Fruit fly (Drosophila melanogaster) whole organism, embryonic: Measurements from ENCODE around the gene pigs.
A peak's percentile ranks its signal among the peaks of the same experiment; 100 is the strongest.

Experiments used
- ATbp ChIP-seq: fragments of 200-800 bp; sonication (Bioruptor generic); optimal IDR thresholded peaks from 2 replicates; lab custom pipeline; 2017; ENCODE audit warnings: missing biosample characterization, mild to moderate bottlenecking, missing genetic modification characterization, missing genetic modification reagents
- Adf1 ChIP-seq: fragments of 200-800 bp; sonication (Bioruptor generic); IDR thresholded peaks from 2 replicates; pipeline ENCODE4 v1.3.6; 2022; ENCODE audit warnings: missing biosample characterization, missing genetic modification characterization
- Asciz ChIP-seq: fragments of 200-800 bp; sonication (Bioruptor generic); optimal IDR thresholded peaks from 2 replicates; lab custom pipeline; 2017; ENCODE audit warnings: missing biosample characterization, mild to moderate bottlenecking, missing genetic modification characterization, missing genetic modification reagents
- B-H1 ChIP-seq: fragments of 200-800 bp; sonication (Bioruptor generic); IDR thresholded peaks from 3 replicates; pipeline ENCODE4 v1.3.6; 2022; ENCODE audit warnings: missing biosample characterization, missing genetic modification characterization
- C15 ChIP-seq: fragments of 200-800 bp; sonication (Bioruptor generic); IDR thresholded peaks from 3 replicates; pipeline ENCODE4 v1.3.6; 2022; ENCODE audit warnings: missing biosample characterization, missing genetic modification characterization
- CG1024 ChIP-seq: fragments of 200-800 bp; sonication (Bioruptor generic); IDR thresholded peaks from 2 replicates; pipeline ENCODE4 v1.3.6; 2022; ENCODE audit warnings: missing biosample characterization, missing genetic modification characterization
- CG12071 ChIP-seq: fragments of 200-800 bp; sonication (Bioruptor generic); optimal IDR thresholded peaks from 3 replicates; lab custom pipeline; 2018; ENCODE audit warnings: missing biosample characterization, mild to moderate bottlenecking, missing genetic modification characterization
- CG15514 ChIP-seq: fragments of 200-800 bp; sonication (Bioruptor generic); optimal IDR thresholded peaks from 3 replicates; lab custom pipeline; 2017; ENCODE audit warnings: missing biosample characterization, missing genetic modification characterization, mild to moderate bottlenecking, moderate library complexity, missing genetic modification reagents
- CG16779 ChIP-seq: fragments of 200-800 bp; sonication (Bioruptor generic); IDR thresholded peaks from 2 replicates; pipeline ENCODE4 v1.3.6; 2022; ENCODE audit warnings: missing biosample characterization, missing genetic modification characterization
- CG16813 ChIP-seq: fragments of 200-800 bp; sonication (Bioruptor generic); IDR thresholded peaks from 3 replicates; pipeline ENCODE4 v1.3.6; 2022; ENCODE audit warnings: missing biosample characterization, missing genetic modification characterization; ENCODE audit not compliant: partially characterized antibody
- CG17385 ChIP-seq: fragments of 200-800 bp; sonication (Bioruptor generic); optimal IDR thresholded peaks from 3 replicates; lab custom pipeline; 2018; ENCODE audit warnings: missing biosample characterization, mild to moderate bottlenecking, missing genetic modification characterization
- CG18262 ChIP-seq: fragments of 200-800 bp; optimal IDR thresholded peaks from 3 replicates; lab custom pipeline; 2019; ENCODE audit warnings: missing biosample characterization, mild to moderate bottlenecking, missing genetic modification characterization, moderate library complexity
- CG31365 ChIP-seq: fragments of 200-800 bp; sonication (Bioruptor generic); optimal IDR thresholded peaks from 2 replicates; lab custom pipeline; 2018; ENCODE audit warnings: missing biosample characterization, mild to moderate bottlenecking, missing genetic modification characterization
- CG32772 ChIP-seq: fragments of 200-800 bp; sonication (Bioruptor generic); IDR thresholded peaks from 2 replicates; pipeline ENCODE4 v1.3.6; 2022; ENCODE audit warnings: missing biosample characterization, missing genetic modification characterization
- CG3281 ChIP-seq: fragments of 200-800 bp; sonication (Bioruptor generic); optimal IDR thresholded peaks from 3 replicates; lab custom pipeline; 2017; ENCODE audit warnings: missing biosample characterization, mild to moderate bottlenecking, missing genetic modification characterization
- CG3407 ChIP-seq: fragments of 200-800 bp; sonication (Bioruptor generic); optimal IDR thresholded peaks from 2 replicates; lab custom pipeline; 2018; ENCODE audit warnings: missing biosample characterization, mild to moderate bottlenecking, missing genetic modification characterization
- CG4282 ChIP-seq: fragments of 200-800 bp; sonication (Bioruptor generic); optimal IDR thresholded peaks from 2 replicates; lab custom pipeline; 2016; ENCODE audit warnings: missing biosample characterization, missing genetic modification characterization
- CG5953 ChIP-seq: fragments of 200-800 bp; sonication (Bioruptor generic); IDR thresholded peaks from 2 replicates; pipeline ENCODE4 v1.3.6; 2022; ENCODE audit warnings: missing biosample characterization, missing genetic modification characterization
- CG6272 ChIP-seq: fragments of 200-800 bp; sonication (Bioruptor generic); IDR thresholded peaks from 2 replicates; pipeline ENCODE4 v1.3.6; 2022; ENCODE audit warnings: missing biosample characterization, missing genetic modification characterization
- CG6683 ChIP-seq: fragments of 200-800 bp; sonication (Bioruptor generic); optimal IDR thresholded peaks from 2 replicates; lab custom pipeline; 2017; ENCODE audit warnings: missing biosample characterization, mild to moderate bottlenecking, missing genetic modification characterization, missing genetic modification reagents
- CG6813 ChIP-seq: fragments of 200-800 bp; sonication (Bioruptor generic); optimal IDR thresholded peaks from 2 replicates; lab custom pipeline; 2017; ENCODE audit warnings: missing biosample characterization, missing genetic modification characterization, mild to moderate bottlenecking, moderate library complexity, missing genetic modification reagents
- CG8290 ChIP-seq, 3 experiments: fragments of 200-800 bp; sonication (Bioruptor generic); optimal IDR thresholded peaks; 2 replicates each; lab custom pipeline; 2016 to 2019; ENCODE audit warnings: missing biosample characterization in 3 of 3, missing genetic modification characterization in 3 of 3, mild to moderate bottlenecking in 2 of 3, moderate library complexity in 1 of 3
- CG8765 ChIP-seq: fragments of 200-800 bp; sonication (Bioruptor generic); IDR thresholded peaks from 2 replicates; pipeline ENCODE4 v1.3.6; 2022; ENCODE audit warnings: missing biosample characterization, missing genetic modification characterization
- CG9437 ChIP-seq: fragments of 200-800 bp; sonication (Bioruptor generic); optimal IDR thresholded peaks from 2 replicates; lab custom pipeline; 2018; ENCODE audit warnings: missing biosample characterization, mild to moderate bottlenecking, missing genetic modification characterization
- CG9817 ChIP-seq: fragments of 200-800 bp; sonication (Bioruptor generic); optimal IDR thresholded peaks from 2 replicates; lab custom pipeline; 2018; ENCODE audit warnings: missing biosample characterization, mild to moderate bottlenecking, missing genetic modification characterization, moderate library complexity
- CG9932 ChIP-seq: fragments of 200-800 bp; sonication (Bioruptor generic); IDR thresholded peaks from 2 replicates; pipeline ENCODE4 v1.3.6; 2022; ENCODE audit warnings: missing biosample characterization, missing genetic modification characterization
- Deaf1 ChIP-seq: fragments of 200-800 bp; optimal IDR thresholded peaks from 3 replicates; lab custom pipeline; 2019; ENCODE audit warnings: missing biosample characterization, mild to moderate bottlenecking, missing genetic modification characterization, moderate library complexity
- Hmr ChIP-seq: fragments of 200-800 bp; sonication (Bioruptor generic); optimal IDR thresholded peaks from 3 replicates; lab custom pipeline; 2017; ENCODE audit warnings: mild to moderate bottlenecking, missing biosample characterization, missing genetic modification reagents, missing genetic modification characterization
- Hmx ChIP-seq: fragments of 200-800 bp; sonication (Bioruptor generic); optimal IDR thresholded peaks from 2 replicates; lab custom pipeline; 2016; ENCODE audit warnings: missing biosample characterization, missing genetic modification characterization
- Hr51 ChIP-seq, 2 experiments: fragments of 200-800 bp; sonication (Bioruptor generic); optimal IDR thresholded peaks; 2 replicates in 1 of 2; 3 replicates in 1 of 2; lab custom pipeline; 2016 to 2018; ENCODE audit warnings: missing biosample characterization in 2 of 2, missing genetic modification characterization in 2 of 2, mild to moderate bottlenecking in 1 of 2, moderate library complexity in 1 of 2
- Lhr ChIP-seq: fragments of 200-800 bp; sonication (Bioruptor generic); optimal IDR thresholded peaks from 3 replicates; lab custom pipeline; 2017; ENCODE audit warnings: mild to moderate bottlenecking, missing biosample characterization, missing genetic modification reagents, missing genetic modification characterization
- NFAT ChIP-seq: fragments of 200-800 bp; sonication (Bioruptor generic); IDR thresholded peaks from 2 replicates; pipeline ENCODE4 v1.3.6; 2022; ENCODE audit warnings: missing biosample characterization, missing genetic modification characterization
- Neu2 ChIP-seq: fragments of 200-800 bp; sonication (Bioruptor generic); optimal IDR thresholded peaks from 3 replicates; lab custom pipeline; 2016; ENCODE audit warnings: missing biosample characterization, missing genetic modification characterization, borderline replicate concordance
- Nf-YA ChIP-seq: fragments of 200-800 bp; sonication (Bioruptor generic); IDR thresholded peaks from 2 replicates; pipeline ENCODE4 v1.3.6; 2022; ENCODE audit warnings: missing biosample characterization, missing genetic modification characterization
- Oli ChIP-seq: fragments of 200-800 bp; sonication (Bioruptor generic); optimal IDR thresholded peaks from 2 replicates; lab custom pipeline; 2018; ENCODE audit warnings: missing biosample characterization, mild to moderate bottlenecking, missing genetic modification characterization, moderate library complexity
- Ptx1 ChIP-seq: fragments of 200-800 bp; sonication (Bioruptor generic); IDR thresholded peaks from 2 replicates; pipeline ENCODE4 v1.3.6; 2022; ENCODE audit warnings: missing biosample characterization, missing genetic modification characterization
- Sin3A ChIP-seq: fragments of >200 bp; optimal IDR thresholded peaks from 2 replicates; lab custom pipeline; 2018
- Sox100B ChIP-seq: fragments of 200-800 bp; sonication (Bioruptor generic); optimal IDR thresholded peaks from 3 replicates; lab custom pipeline; 2018; ENCODE audit warnings: missing biosample characterization, mild to moderate bottlenecking, missing genetic modification characterization
- Vsx1 ChIP-seq: fragments of 200-800 bp; sonication (Bioruptor generic); optimal IDR thresholded peaks from 2 replicates; lab custom pipeline; 2017; ENCODE audit warnings: missing biosample characterization, mild to moderate bottlenecking, missing genetic modification characterization, missing genetic modification reagents
- YL-1 ChIP-seq: fragments of 200-800 bp; sonication (Bioruptor generic); optimal IDR thresholded peaks from 3 replicates; lab custom pipeline; 2017; ENCODE audit warnings: missing biosample characterization, mild to moderate bottlenecking, missing genetic modification characterization
- aop ChIP-seq: fragments of 200-800 bp; sonication (Bioruptor generic); IDR thresholded peaks from 2 replicates; pipeline ENCODE4 v1.3.6; 2022; ENCODE audit warnings: missing biosample characterization, missing genetic modification characterization
- bsh ChIP-seq, 2 experiments: fragments of 200-800 bp; sonication (Bioruptor generic); optimal IDR thresholded peaks; 2 replicates each; lab custom pipeline; 2017 to 2018; ENCODE audit warnings: mild to moderate bottlenecking in 2 of 2, missing biosample characterization in 2 of 2, missing genetic modification characterization in 2 of 2, moderate library complexity in 1 of 2
- caup ChIP-seq: fragments of 200-800 bp; sonication (Bioruptor generic); optimal IDR thresholded peaks from 3 replicates; lab custom pipeline; 2017; ENCODE audit warnings: missing biosample characterization, mild to moderate bottlenecking, missing genetic modification characterization, moderate library complexity; ENCODE audit not compliant: severe bottlenecking
- croc ChIP-seq: fragments of 200-800 bp; sonication (Bioruptor generic); conservative IDR thresholded peaks from 3 replicates; pipeline ENCODE4 v1.3.6; 2022; ENCODE audit warnings: missing biosample characterization, missing genetic modification characterization
- dpn ChIP-seq, 2 experiments: fragments of 200-800 bp; sonication (Bioruptor generic); optimal IDR thresholded peaks; 3 replicates each; lab custom pipeline; 2016; ENCODE audit warnings: missing biosample characterization in 2 of 2, missing genetic modification characterization in 2 of 2
- esg ChIP-seq: fragments of 200-800 bp; sonication (Bioruptor generic); conservative IDR thresholded peaks from 2 replicates; pipeline ENCODE4 v1.3.6; 2022; ENCODE audit warnings: missing biosample characterization, missing genetic modification characterization
- eyg ChIP-seq: fragments of 200-800 bp; sonication (Bioruptor generic); optimal IDR thresholded peaks from 3 replicates; lab custom pipeline; 2016; ENCODE audit warnings: missing biosample characterization, missing genetic modification characterization
- kah ChIP-seq: fragments of 200-800 bp; sonication (Bioruptor generic); optimal IDR thresholded peaks from 2 replicates; lab custom pipeline; 2018; ENCODE audit warnings: missing biosample characterization, mild to moderate bottlenecking, missing genetic modification characterization
- otp ChIP-seq: fragments of 200-800 bp; sonication (Bioruptor generic); IDR thresholded peaks from 3 replicates; pipeline ENCODE4, ENCODE4 v1.3.6; 2022; ENCODE audit warnings: missing biosample characterization, missing genetic modification characterization
- tin ChIP-seq: fragments of 200-800 bp; sonication (Bioruptor generic); optimal IDR thresholded peaks from 3 replicates; lab custom pipeline; 2016; ENCODE audit warnings: missing biosample characterization, missing genetic modification characterization
- tup ChIP-seq: fragments of 200-800 bp; sonication (Bioruptor generic); optimal IDR thresholded peaks from 2 replicates; lab custom pipeline; 2016; ENCODE audit warnings: missing biosample characterization, mild to moderate bottlenecking, missing genetic modification characterization, moderate library complexity

pigs gene

DNA sequence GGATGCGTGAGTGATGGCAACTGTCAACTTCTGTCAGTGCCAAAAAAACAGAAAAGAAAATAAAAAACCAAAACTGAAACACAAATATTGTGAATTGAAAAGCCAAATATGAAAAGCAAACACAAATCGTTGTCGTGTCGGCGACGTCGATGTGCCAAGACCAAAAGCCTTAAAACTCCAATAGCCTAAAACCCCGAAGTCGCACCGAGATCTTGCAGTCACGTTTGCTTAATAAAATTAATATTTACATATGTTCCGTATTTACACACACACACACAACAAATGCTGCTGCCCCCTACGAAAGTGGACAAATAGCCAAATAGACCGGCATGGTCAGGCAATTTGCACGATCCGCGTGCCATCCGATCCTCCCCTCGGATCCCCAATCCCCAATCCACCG is 38.3 kb downstream of the pigs start (continued):
- TF ChIP-seq CG16779 (GFP tag; lab: Robert Waterston, UW) (no peak), YL-1 (GFP tag; lab: Kevin White, UChicago) (no peak), CG16813 (GFP tag; lab: Robert Waterston, UW) (no peak), CG5953 (GFP tag; lab: Robert Waterston, UW) (no peak), kah (GFP tag; lab: Kevin White, UChicago) (no peak), CG3281 (GFP tag; lab: Kevin White, UChicago) (no peak), Vsx1 (GFP tag; lab: Kevin White, UChicago) (peak; percentile 44), Adf1 (GFP tag; lab: Robert Waterston, UW) (no peak), CG18262 (tag; lab: Kevin White, UChicago) (no peak), esg (GFP tag; lab: Robert Waterston, UW) (no peak), CG8290 (GFP tag; optimal IDR thresholded peaks at IDR 0.05; lab: Kevin White, UChicago) (no peak), CG8290 (tag; optimal IDR thresholded peaks at IDR 0.05; lab: Kevin White, UChicago) (no peak), Asciz (GFP tag; lab: Kevin White, UChicago) (peak; percentile 37), eyg (GFP tag; lab: Kevin White, UChicago) (no peak), dpn (GFP tag; optimal IDR thresholded peaks at IDR 0.05; lab: Kevin White, UChicago) (no peak), Hmr (GFP tag; lab: Kevin White, UChicago) (peak; percentile 38), Lhr (no peak), CG4282 (no peak), CG32772 (no peak), Oli (tag; lab: Kevin White, UChicago) (no peak), CG12071 (peak; percentile 41), CG17385 (GFP tag; lab: Kevin White, UChicago) (no peak), bsh (GFP tag; optimal IDR thresholded peaks at IDR 0.05; lab: Kevin White, UChicago) (no peak), aop (no peak), CG1024 (GFP tag; lab: Robert Waterston, UW) (no peak), Neu2 (GFP tag; lab: Kevin White, UChicago) (no peak), CG6272 (no peak), Hr51 (GFP tag; optimal IDR thresholded peaks at IDR 0.05; lab: Kevin White, UChicago) (peak in 1 of 2 experiments; percentile 9), CG9932 (GFP tag; lab: Robert Waterston, UW) (no peak), otp (no peak), tin (no peak), croc (GFP tag; lab: Robert Waterston, UW) (no peak), CG6813 (GFP tag; lab: Kevin White, UChicago) (peak; percentile 3), caup (GFP tag; lab: Kevin White, UChicago) (peak; percentile 18), Deaf1 (tag; lab: Kevin White, UChicago) (no peak), NFAT (GFP tag; lab: Robert Waterston, UW) (no peak), CG31365 (tag; lab: Kevin White, UChicago) (no peak), CG9437 (no peak), Ptx1 (GFP tag; lab: Robert Waterston, UW) (no peak), CG6683 (GFP tag; lab: Kevin White, UChicago) (no peak), CG9817 (tag; lab: Kevin White, UChicago) (no peak), tup (GFP tag; lab: Kevin White, UChicago) (no peak), C15 (GFP tag; lab: Robert Waterston, UW) (no peak), CG8765 (GFP tag; lab: Robert Waterston, UW) (no peak), Sin3A (lab: Kevin White, UChicago) (no peak), Nf-YA (no peak), Sox100B (GFP tag; lab: Kevin White, UChicago) (peak; percentile 39), B-H1 (GFP tag; lab: Robert Waterston, UW) (no peak; the same call in 2 of the 3 replicates), ATbp (GFP tag; lab: Kevin White, UChicago) (peak; percentile 57), CG15514 (GFP tag; lab: Kevin White, UChicago) (peak; percentile 42), Hmx (GFP tag; lab: Kevin White, UChicago) (no peak), CG3407 (peak; percentile 15)
